Worm (Caenorhabditis elegans) whole organism, early embryonic: ENCODE measurements around the gene F14E5.2.

Source experiments
- ama-1 ChIP-seq: fragments of 150-350 bp; optimal IDR thresholded peaks from 2 replicates; lab custom pipeline; 2014
- ceh-13 ChIP-seq: fragments of 200-800 bp; sonication (Bioruptor generic); optimal IDR thresholded peaks from 2 replicates; lab custom pipeline; 2018; ENCODE audit warnings: mild to moderate bottlenecking, missing genetic modification characterization, missing compliant biosample characterization
- scrt-1 ChIP-seq: fragments of 200-800 bp; sonication (Bioruptor generic); IDR thresholded peaks from 2 replicates; pipeline ENCODE4 v1.3.6; 2022; ENCODE audit warnings: missing genetic modification characterization, missing compliant biosample characterization
- tbx-11 ChIP-seq: fragments of 200-800 bp; sonication (Bioruptor generic); IDR thresholded peaks from 2 replicates; pipeline ENCODE4 v1.3.6; 2022; ENCODE audit warnings: missing genetic modification characterization, missing compliant biosample characterization

DNA sequence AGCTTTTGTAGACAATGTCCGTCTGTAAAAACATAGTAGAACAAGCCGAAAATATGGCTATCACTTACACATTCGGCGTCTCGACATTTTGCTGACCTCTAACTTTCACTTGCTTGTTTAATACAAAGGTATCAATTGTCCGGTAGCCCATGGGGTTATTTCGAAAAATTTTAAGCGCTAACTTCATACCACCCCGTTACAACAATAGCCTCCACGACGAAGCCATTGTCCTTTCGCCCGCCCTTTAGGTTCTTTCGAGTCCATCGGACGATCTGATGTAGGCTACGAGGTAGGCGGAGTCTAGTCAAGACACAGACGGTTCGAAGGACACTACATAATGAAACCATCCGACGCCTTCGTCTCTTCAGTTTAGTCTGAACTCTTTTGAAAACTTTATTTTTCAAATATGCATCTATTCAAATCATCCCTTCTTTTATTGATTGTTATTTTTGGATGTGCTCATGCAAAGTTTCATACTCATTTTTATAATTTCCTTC lies 10.2 kb upstream of the F14E5.2 start, which contains the start of gene lips-10:
- TF ChIP-seq scrt-1 (GFP tag; lab: Robert Waterston, UW) (no peak), ceh-13 (no peak), tbx-11 (GFP tag; lab: Robert Waterston, UW) (no peak), ama-1 (no peak)
